Worm (Caenorhabditis elegans): ENCODE data around the gene F07C6.3.

The F07C6.3 gene

DNA sequence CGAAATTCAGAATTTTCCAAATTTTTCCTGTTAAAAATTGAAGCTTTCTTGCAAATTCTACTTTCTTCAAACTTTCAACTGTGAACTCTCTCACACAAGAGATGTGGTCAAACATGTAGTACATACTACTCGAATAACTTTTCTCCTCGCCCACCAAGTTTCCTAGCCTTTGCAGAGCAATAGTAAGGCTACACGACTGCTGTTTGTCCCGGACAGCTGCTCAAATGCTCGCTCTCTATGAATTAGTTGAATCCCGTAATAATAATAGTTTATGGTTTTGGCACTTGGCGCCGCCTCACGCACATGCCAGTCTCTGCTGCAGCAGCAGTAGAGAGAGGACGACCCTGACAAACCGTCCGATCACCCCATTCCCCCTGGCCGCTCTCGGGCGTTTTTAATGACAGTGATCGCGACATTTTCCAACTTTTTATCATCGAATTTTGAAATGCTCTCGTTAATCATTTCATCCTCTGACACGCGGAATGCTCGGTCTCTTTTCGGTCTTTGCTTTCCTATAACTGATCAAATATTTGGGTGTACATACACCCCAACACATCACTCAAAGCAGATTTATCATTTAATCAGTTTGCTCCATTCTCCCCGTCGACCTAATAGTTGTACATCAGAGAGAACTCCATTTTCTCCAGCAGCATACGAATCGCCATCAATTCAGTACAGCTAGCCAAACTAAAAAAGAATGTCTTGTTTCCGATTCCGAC, 44.8 kb downstream of the F07C6.3 start:
- no peak for TF ChIP-seq cog-1 (tag; optimal IDR thresholded peaks at IDR 0.05)
- TF ChIP-seq klf-2 (GFP tag; conservative IDR thresholded peaks at IDR 0.05), result no peak
- TF ChIP-seq ztf-23 (GFP tag; IDR thresholded peaks at IDR 0.05), result no peak
- TF ChIP-seq flt-1 (GFP tag; IDR thresholded peaks at IDR 0.05), result no peak
- TF ChIP-seq med-1 (GFP tag; optimal IDR thresholded peaks at IDR 0.05; ENCODE audit: insufficient read depth), result no peak
- no peak for TF ChIP-seq ztf-29 (GFP tag; IDR thresholded peaks at IDR 0.05)
- no peak for TF ChIP-seq tab-1 (GFP tag; IDR thresholded peaks at IDR 0.05)

- no peak for TF ChIP-seq ztf-23 (GFP tag; IDR thresholded peaks at IDR 0.05)
- no peak for TF ChIP-seq flt-1 (GFP tag; IDR thresholded peaks at IDR 0.05)
Observed at ce11 chrIV:12834417-12834731, 45.3 kb downstream of the F07C6.3 start.

ce11 chrIV:12835363-12835762, 46.3 kb downstream of the F07C6.3 start:
- TF ChIP-seq med-1 (GFP tag; optimal IDR thresholded peaks at IDR 0.05; ENCODE audit: insufficient read depth) (no peak), cog-1 (tag; optimal IDR thresholded peaks at IDR 0.05) (no peak), ztf-23 (GFP tag; IDR thresholded peaks at IDR 0.05) (no peak), flt-1 (GFP tag; IDR thresholded peaks at IDR 0.05) (no peak), ztf-29 (GFP tag; IDR thresholded peaks at IDR 0.05) (no peak), klf-2 (GFP tag; conservative IDR thresholded peaks at IDR 0.05) (no peak), ref-1 (GFP tag; conservative IDR thresholded peaks at IDR 0.05) (no peak), tab-1 (GFP tag; IDR thresholded peaks at IDR 0.05) (no peak), T22C8.4 (GFP tag; IDR thresholded peaks at IDR 0.05) (no peak)

ce11 chrIV:12836208-12836607, 47.2 kb downstream of the F07C6.3 start, which contains the start of gene M02B1.3:
TSS of gene M02B1.3 (plus strand) at chrIV:12836508.
- TF ChIP-seq klf-2 (GFP tag; conservative IDR thresholded peaks at IDR 0.05) (no peak), med-1 (GFP tag; optimal IDR thresholded peaks at IDR 0.05; ENCODE audit: insufficient read depth) (no peak), ztf-23 (GFP tag; IDR thresholded peaks at IDR 0.05) (no peak), tab-1 (GFP tag; IDR thresholded peaks at IDR 0.05) (no peak), T22C8.4 (GFP tag; IDR thresholded peaks at IDR 0.05) (no peak), cog-1 (tag; optimal IDR thresholded peaks at IDR 0.05) (no peak), flt-1 (GFP tag; IDR thresholded peaks at IDR 0.05) (no peak), ref-1 (GFP tag; conservative IDR thresholded peaks at IDR 0.05) (no peak), ztf-29 (GFP tag; IDR thresholded peaks at IDR 0.05) (no peak)

All from whole organism, midembryonic.